Fruit fly (Drosophila melanogaster) Kc167 (cell line): Measurements from ENCODE around the gene ppk19.

Source experiments
- Myc ChIP-seq: fragments of >200 bp; optimal IDR thresholded peaks from 2 replicates; lab custom pipeline; 2017; ENCODE audit warnings: missing external identifiers
- Sin3A ChIP-seq: fragments of >200 bp; optimal IDR thresholded peaks from 2 replicates; lab custom pipeline; 2018; ENCODE audit warnings: missing external identifiers
- h ChIP-seq: fragments of >200 bp; optimal IDR thresholded peaks from 3 replicates; lab custom pipeline; 2018; ENCODE audit warnings: missing external identifiers
- insv ChIP-seq: fragments of >200 bp; optimal IDR thresholded peaks from 3 replicates; lab custom pipeline; 2018; ENCODE audit warnings: missing external identifiers
- psq ChIP-seq: fragments of >200 bp; optimal IDR thresholded peaks from 2 replicates; lab custom pipeline; 2017; ENCODE audit warnings: missing external identifiers
- ttk ChIP-seq: sonication (Bioruptor generic); optimal IDR thresholded peaks from 2 replicates; lab custom pipeline; 2017; ENCODE audit warnings: missing external identifiers

The ppk19 gene

dm6 chr3R:29708322-29708721 is 36.1 kb downstream of the ppk19 start:
- TF ChIP-seq psq (no peak), h (lab: Kevin White, UChicago) (no peak), ttk (lab: Kevin White, UChicago) (no peak), Myc (lab: Kevin White, UChicago) (no peak), Sin3A (no peak), insv (lab: Kevin White, UChicago) (no peak)

- no peak for TF ChIP-seq Sin3A
These were observed 39.2 kb downstream of the ppk19 start for dm6 chr3R:29711434-29711833.

- TF ChIP-seq psq = no peak
- TF ChIP-seq Sin3A = no peak
- no peak for TF ChIP-seq insv (lab: Kevin White, UChicago)
- TF ChIP-seq ttk (lab: Kevin White, UChicago) = no peak
- no peak for TF ChIP-seq h (lab: Kevin White, UChicago)
- TF ChIP-seq Myc (lab: Kevin White, UChicago) = no peak
These were observed 42.1 kb downstream of the ppk19 start, which contains the start of gene Obp99d for dm6 chr3R:29714314-29714713. TSS of gene Obp99d (plus strand) at chr3R:29714505.

- TF ChIP-seq psq (no peak), Sin3A (no peak), h (lab: Kevin White, UChicago) (no peak), ttk (lab: Kevin White, UChicago) (no peak), insv (lab: Kevin White, UChicago) (no peak), Myc (lab: Kevin White, UChicago) (no peak)
These were observed 43.0 kb downstream of the ppk19 start, which contains the start of gene Dup99B for dm6 chr3R:29715277-29715676. TSS of gene Dup99B (minus strand) at chr3R:29715377.

dm6 chr3R:29716043-29716781 is 44.0 kb downstream of the ppk19 start:
- TF ChIP-seq insv (lab: Kevin White, UChicago) (no peak), h (lab: Kevin White, UChicago) (no peak), ttk (lab: Kevin White, UChicago) (no peak), Myc (lab: Kevin White, UChicago) (no peak), psq (no peak), Sin3A (no peak)

- TF ChIP-seq h (lab: Kevin White, UChicago) (peak; percentile 99), ttk (lab: Kevin White, UChicago) (no peak)
These were observed 44.6 kb downstream of the ppk19 start, which contains the start of gene Obp99b for dm6 chr3R:29716782-29717317. TSS of gene Obp99b (minus strand) at chr3R:29716896.

dm6 chr3R:29717519-29717918 is 45.3 kb downstream of the ppk19 start:
- TF ChIP-seq ttk (lab: Kevin White, UChicago) = no peak
- no peak for TF ChIP-seq psq
- TF ChIP-seq Sin3A = no peak
- TF ChIP-seq Myc (lab: Kevin White, UChicago) = no peak
- no peak for TF ChIP-seq h (lab: Kevin White, UChicago)

dm6 chr3R:29718363-29718762 is 46.1 kb downstream of the ppk19 start, which contains the start of gene CG15506:
TSS of gene CG15506 (plus strand) at chr3R:29718663.
- TF ChIP-seq Sin3A (no peak), h (lab: Kevin White, UChicago) (no peak), ttk (lab: Kevin White, UChicago) (no peak), Myc (lab: Kevin White, UChicago) (no peak), psq (no peak), insv (lab: Kevin White, UChicago) (no peak)

dm6 chr3R:29722238-29722637 is 50.0 kb downstream of the ppk19 start, which contains the start of gene CG34296:
TSS of gene CG34296 (plus strand) at chr3R:29722538.
- no peak for TF ChIP-seq ttk (lab: Kevin White, UChicago)
- no peak for TF ChIP-seq psq
- TF ChIP-seq Myc (lab: Kevin White, UChicago) = no peak
- no peak for TF ChIP-seq insv (lab: Kevin White, UChicago)
- no peak for TF ChIP-seq h (lab: Kevin White, UChicago)
- no peak for TF ChIP-seq Sin3A

dm6 chr3R:29723048-29723656 is 50.9 kb downstream of the ppk19 start, which contains the start of gene Pcd:
TSS of gene Pcd (plus strand) at chr3R:29723163.
- TF ChIP-seq Myc (lab: Kevin White, UChicago) (no peak), Sin3A (no peak), insv (lab: Kevin White, UChicago) (no peak), h (lab: Kevin White, UChicago) (no peak), ttk (lab: Kevin White, UChicago) (no peak), psq (no peak)
